Worm (Caenorhabditis elegans) whole organism, L1 larva: ENCODE measurements around the gene rps-11.

ENCODE experiments used
- ama-1 ChIP-seq: fragments of 150-350 bp; optimal IDR thresholded peaks from 2 replicates; lab custom pipeline; 2014
- blmp-1 ChIP-seq: fragments of 150-350 bp; optimal IDR thresholded peaks from 2 replicates; lab custom pipeline; 2014; ENCODE audit warnings: missing biosample characterization, missing genetic modification characterization
- ceh-63 ChIP-seq: fragments of 200-800 bp; sonication (Bioruptor generic); optimal IDR thresholded peaks from 2 replicates; lab custom pipeline; 2018; ENCODE audit warnings: mild to moderate bottlenecking, missing genetic modification characterization, missing compliant biosample characterization
- mdl-1 ChIP-seq, 2 experiments: fragments of 150-350 bp; optimal IDR thresholded peaks; 2 replicates each; lab custom pipeline; 2014 to 2017; ENCODE audit warnings: missing biosample characterization in 2 of 2, missing genetic modification characterization in 2 of 2, inconsistent platforms in 1 of 2
- nhr-28 ChIP-seq: fragments of 150-350 bp; optimal IDR thresholded peaks from 2 replicates; lab custom pipeline; 2014; ENCODE audit warnings: missing biosample characterization, missing genetic modification characterization
- skn-1 ChIP-seq: fragments of 150-350 bp; optimal IDR thresholded peaks from 2 replicates; lab custom pipeline; 2014; ENCODE audit warnings: missing biosample characterization, missing genetic modification characterization
- unc-62 ChIP-seq: fragments of 150-350 bp; optimal IDR thresholded peaks from 2 replicates; lab custom pipeline; 2014; ENCODE audit warnings: missing biosample characterization, missing genetic modification reagents, missing genetic modification characterization
- ztf-4 ChIP-seq: fragments of 150-350 bp; optimal IDR thresholded peaks from 2 replicates; lab custom pipeline; 2014; ENCODE audit warnings: missing biosample characterization, missing genetic modification characterization

DNA sequence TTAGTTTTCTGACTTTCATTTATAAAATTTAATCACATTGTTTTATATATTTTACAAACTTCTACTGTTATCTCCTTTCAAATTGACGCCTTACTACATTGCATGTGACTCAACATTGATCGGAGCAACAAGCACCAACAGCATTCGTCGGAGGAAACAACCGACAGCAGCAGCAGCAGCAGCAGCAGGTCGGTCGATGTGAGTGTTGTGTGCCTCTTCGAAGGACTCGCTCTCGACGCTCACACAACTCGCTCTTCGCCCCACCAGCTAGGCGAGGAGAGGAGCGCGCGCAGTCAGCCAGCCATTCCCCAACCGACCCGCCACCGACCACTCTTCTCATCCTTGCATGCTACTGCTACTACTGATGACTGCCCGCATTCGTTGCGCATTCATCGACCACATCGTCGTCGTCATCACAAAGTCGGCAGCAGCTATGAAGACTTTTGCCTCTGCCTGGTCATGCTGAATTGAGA is 18.5 kb upstream of the rps-11 start, which contains the start of gene F12F6.1:
- TF ChIP-seq ama-1 (no peak), mdl-1 (tag; optimal IDR thresholded peaks at IDR 0.05; lab: Kevin White, UChicago) (no peak), ztf-4 (tag; lab: Kevin White, UChicago) (no peak), ceh-63 (GFP tag; lab: Kevin White, UChicago) (no peak), blmp-1 (no peak), unc-62 (GFP tag; lab: Kevin White, UChicago) (no peak), skn-1 (tag; lab: Kevin White, UChicago) (no peak), nhr-28 (tag; lab: Kevin White, UChicago) (no peak)
